Worm (Caenorhabditis elegans) whole organism, early embryonic: ENCODE results near the gene famk-1.

Source experiments
- B0310.2 ChIP-seq: sonication (generic microtip); optimal IDR thresholded peaks from 2 replicates; lab custom pipeline; 2016; ENCODE audit warnings: mild to moderate bottlenecking, missing genetic modification characterization, missing compliant biosample characterization
- F13C5.2 ChIP-seq: sonication (generic microtip); optimal IDR thresholded peaks from 2 replicates; lab custom pipeline; 2017; ENCODE audit warnings: mild to moderate bottlenecking, missing genetic modification characterization, inconsistent platforms, missing compliant biosample characterization
- aly-1 ChIP-seq: sonication (generic microtip); optimal IDR thresholded peaks from 2 replicates; lab custom pipeline; 2016; ENCODE audit warnings: missing genetic modification characterization, missing compliant biosample characterization
- ama-1 ChIP-seq: fragments of 150-350 bp; optimal IDR thresholded peaks from 2 replicates; lab custom pipeline; 2014
- ceh-13 ChIP-seq: fragments of 200-800 bp; sonication (Bioruptor generic); optimal IDR thresholded peaks from 2 replicates; lab custom pipeline; 2018; ENCODE audit warnings: mild to moderate bottlenecking, missing genetic modification characterization, missing compliant biosample characterization
- ceh-36 ChIP-seq: sonication (generic microtip); optimal IDR thresholded peaks from 2 replicates; lab custom pipeline; 2016; ENCODE audit warnings: missing genetic modification characterization, inconsistent platforms, missing compliant biosample characterization
- ets-7 ChIP-seq: sonication (generic microtip); optimal IDR thresholded peaks from 2 replicates; lab custom pipeline; 2016; ENCODE audit warnings: missing genotype, missing genetic modification characterization, missing compliant biosample characterization
- flt-1 ChIP-seq: fragments of 200-800 bp; sonication (Bioruptor generic); IDR thresholded peaks from 2 replicates; pipeline ENCODE4 v1.3.6; 2022; ENCODE audit warnings: missing genetic modification characterization, missing compliant biosample characterization
- hmbx-1 ChIP-seq: sonication (generic microtip); optimal IDR thresholded peaks from 2 replicates; lab custom pipeline; 2016; ENCODE audit warnings: mild to moderate bottlenecking, missing genetic modification characterization, missing compliant biosample characterization
- hmg-4 ChIP-seq: fragments of 200-800 bp; sonication (Bioruptor generic); optimal IDR thresholded peaks from 2 replicates; lab custom pipeline; 2018; ENCODE audit warnings: mild to moderate bottlenecking, missing genetic modification characterization, missing compliant biosample characterization
- hnd-1 ChIP-seq: sonication (generic microtip); optimal IDR thresholded peaks from 2 replicates; lab custom pipeline; 2016; ENCODE audit warnings: missing genetic modification characterization, missing compliant biosample characterization
- pes-1 ChIP-seq: fragments of 200-800 bp; sonication (Bioruptor generic); IDR thresholded peaks from 2 replicates; pipeline ENCODE4 v1.3.6; 2022; ENCODE audit warnings: missing genetic modification reagents, missing genetic modification characterization, missing compliant biosample characterization
- scrt-1 ChIP-seq: fragments of 200-800 bp; sonication (Bioruptor generic); IDR thresholded peaks from 2 replicates; pipeline ENCODE4 v1.3.6; 2022; ENCODE audit warnings: missing genetic modification characterization, missing compliant biosample characterization
- sea-1 ChIP-seq: fragments of 200-800 bp; sonication (Bioruptor generic); conservative IDR thresholded peaks from 2 replicates; pipeline ENCODE4 v1.3.6; 2022; ENCODE audit warnings: missing genetic modification characterization, missing compliant biosample characterization
- tbx-11 ChIP-seq: fragments of 200-800 bp; sonication (Bioruptor generic); IDR thresholded peaks from 2 replicates; pipeline ENCODE4 v1.3.6; 2022; ENCODE audit warnings: missing genetic modification characterization, missing compliant biosample characterization
- tbx-37 ChIP-seq: fragments of 200-800 bp; sonication (Bioruptor generic); conservative IDR thresholded peaks from 2 replicates; pipeline ENCODE4 v1.3.6; 2022; ENCODE audit warnings: missing genetic modification reagents, missing genetic modification characterization, missing compliant biosample characterization
- tra-4 ChIP-seq: sonication (generic microtip); optimal IDR thresholded peaks from 2 replicates; lab custom pipeline; 2017; ENCODE audit warnings: missing genetic modification characterization, missing compliant biosample characterization

famk-1 gene

DNA sequence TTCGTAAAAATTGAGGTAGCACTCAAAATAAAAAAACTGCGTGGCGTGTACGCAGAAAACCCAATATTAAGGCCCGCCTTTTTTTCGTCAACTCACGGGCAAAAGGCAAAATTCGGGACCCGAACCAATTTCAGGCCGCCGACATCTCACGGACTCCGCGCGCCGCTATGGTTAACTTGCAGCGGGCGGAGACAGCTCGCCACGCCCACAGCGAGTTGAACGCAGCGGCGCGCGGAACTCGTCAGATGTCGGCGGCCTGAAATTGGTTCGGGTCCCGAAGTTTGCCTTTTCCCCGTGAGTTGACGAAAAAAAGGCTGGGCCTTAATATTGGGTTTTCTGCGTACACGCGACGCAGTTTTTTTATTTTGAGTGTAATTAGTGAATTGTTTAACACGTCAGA, 8.0 kb upstream of the famk-1 start:
- TF ChIP-seq tbx-37 (GFP tag; lab: Robert Waterston, UW) = no peak
- 0 out of 2 replicates have a peak, but pooled peaks have one; percentile 32 for TF ChIP-seq pes-1 (GFP tag; lab: Robert Waterston, UW)

ce11 chrX:15215272-15215671, 2.2 kb upstream of the famk-1 start:
- TF ChIP-seq flt-1 (GFP tag; lab: Robert Waterston, UW) (no peak), ets-7 (tag; lab: Kevin White, UChicago) (no peak), ceh-13 (no peak), aly-1 (tag; lab: Kevin White, UChicago) (no peak), hnd-1 (tag; lab: Kevin White, UChicago) (no peak), hmg-4 (GFP tag; lab: Kevin White, UChicago) (no peak), sea-1 (GFP tag; lab: Robert Waterston, UW) (no peak)

DNA sequence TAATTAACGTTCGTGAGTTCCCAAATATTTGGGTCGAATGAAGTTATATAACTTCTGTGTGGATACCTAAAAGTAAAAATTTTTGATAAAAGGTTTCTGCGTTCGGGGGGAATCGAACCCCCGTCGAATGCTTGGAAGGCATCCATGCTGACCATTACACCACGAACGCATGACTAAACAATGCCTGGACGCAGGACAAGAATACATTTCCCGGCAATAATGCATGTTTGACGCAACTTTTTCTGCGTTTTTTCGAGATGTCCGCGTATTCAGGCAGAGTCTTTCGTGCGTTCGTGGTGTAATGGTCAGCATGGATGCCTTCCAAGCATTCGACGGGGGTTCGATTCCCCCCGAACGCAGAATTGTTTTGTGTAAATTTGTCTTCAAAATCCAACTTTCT, 12.3 kb downstream of the famk-1 start:
- TF ChIP-seq sea-1 (GFP tag; lab: Robert Waterston, UW) (peak; percentile 70; the same call in 1 of the 2 replicates), pes-1 (GFP tag; lab: Robert Waterston, UW) (peak; percentile 70), B0310.2 (tag; lab: Kevin White, UChicago) (no peak), tbx-37 (GFP tag; lab: Robert Waterston, UW) (0 out of 2 replicates have a peak, but pooled peaks have one; percentile 43), tra-4 (tag; lab: Kevin White, UChicago) (no peak), ceh-36 (tag; lab: Kevin White, UChicago) (no peak), hmbx-1 (tag; lab: Kevin White, UChicago) (no peak), flt-1 (GFP tag; lab: Robert Waterston, UW) (peak; percentile 36; the same call in 1 of the 2 replicates), F13C5.2 (no peak), tbx-11 (GFP tag; lab: Robert Waterston, UW) (0 out of 2 replicates have a peak, but pooled peaks have one; percentile 55), scrt-1 (GFP tag; lab: Robert Waterston, UW) (no peak; the same call in 1 of the 2 replicates)

- TF ChIP-seq aly-1 (tag; lab: Kevin White, UChicago) = no peak
- TF ChIP-seq tra-4 (tag; lab: Kevin White, UChicago) = no peak
- TF ChIP-seq tbx-37 (GFP tag; lab: Robert Waterston, UW) = no peak
- TF ChIP-seq ama-1 (lab: Kevin White, UChicago) = no peak
- no peak for TF ChIP-seq ceh-13
- TF ChIP-seq hnd-1 (tag; lab: Kevin White, UChicago) = no peak
- no peak for TF ChIP-seq tbx-11 (GFP tag; lab: Robert Waterston, UW)
- no peak for TF ChIP-seq hmbx-1 (tag; lab: Kevin White, UChicago)
- TF ChIP-seq flt-1 (GFP tag; lab: Robert Waterston, UW) = no peak
- no peak for TF ChIP-seq sea-1 (GFP tag; lab: Robert Waterston, UW)
- no peak for TF ChIP-seq F13C5.2
- TF ChIP-seq B0310.2 (tag; lab: Kevin White, UChicago) = no peak
- no peak for TF ChIP-seq pes-1 (GFP tag; lab: Robert Waterston, UW)
- no peak for TF ChIP-seq scrt-1 (GFP tag; lab: Robert Waterston, UW)
- TF ChIP-seq hmg-4 (GFP tag; lab: Kevin White, UChicago) = no peak
- TF ChIP-seq ceh-36 (tag; lab: Kevin White, UChicago) = no peak
Observed at ce11 chrX:15200146-15200545, 12.9 kb downstream of the famk-1 start.

DNA sequence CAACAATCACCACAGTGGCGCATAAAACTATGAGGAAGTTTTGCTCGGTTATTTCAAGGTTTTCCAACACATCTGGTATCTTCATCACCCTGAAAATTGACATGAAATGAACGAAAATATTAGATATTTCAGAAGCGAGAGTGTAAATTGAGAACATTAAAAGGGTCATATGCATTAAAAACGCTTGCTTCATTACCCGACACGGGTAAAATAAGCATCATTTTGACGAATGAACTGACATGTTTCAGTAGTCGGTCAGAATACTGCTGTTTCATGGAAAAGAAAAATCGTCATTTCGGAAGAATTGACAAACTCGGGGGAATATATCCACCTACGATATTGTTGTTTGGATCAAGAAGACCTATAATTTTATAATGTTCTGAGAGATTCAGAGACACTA, 14.0 kb downstream of the famk-1 start, which contains the start of gene snt-7:
TSS of gene snt-7 (minus strand) at position 101 of the 400 bp plus-strand sequence.
- no peak for TF ChIP-seq sea-1 (GFP tag; lab: Robert Waterston, UW)
- no peak for TF ChIP-seq flt-1 (GFP tag; lab: Robert Waterston, UW)
- TF ChIP-seq ceh-13 = no peak
- no peak for TF ChIP-seq ama-1 (lab: Kevin White, UChicago)
- no peak for TF ChIP-seq hmbx-1 (tag; lab: Kevin White, UChicago)
- no peak for TF ChIP-seq F13C5.2
- TF ChIP-seq tra-4 (tag; lab: Kevin White, UChicago) = no peak
- no peak for TF ChIP-seq tbx-37 (GFP tag; lab: Robert Waterston, UW)

DNA sequence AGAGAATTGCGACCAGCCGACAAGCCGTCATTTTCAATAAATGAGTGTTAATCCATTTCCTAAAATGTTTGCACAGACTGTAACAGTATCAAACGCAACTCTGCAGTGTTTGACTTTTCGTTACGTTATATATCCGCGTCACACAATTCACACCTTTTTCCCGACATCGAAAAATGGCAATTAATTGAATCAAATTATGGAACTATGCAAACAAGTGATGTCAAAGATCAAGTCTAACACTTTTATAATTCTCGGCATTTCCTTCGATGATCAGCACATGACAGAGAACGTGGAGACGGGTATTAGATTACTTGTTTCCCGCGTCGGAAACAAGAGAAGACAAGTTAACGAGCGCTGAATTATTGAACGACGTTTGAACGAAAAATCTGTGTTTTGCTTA, 18.8 kb downstream of the famk-1 start, which contains the start of gene phat-6:
TSS of gene phat-6 (minus strand) at position 101 of the 400 bp plus-strand sequence.
- TF ChIP-seq scrt-1 (GFP tag; lab: Robert Waterston, UW) = no peak
- TF ChIP-seq ceh-13 = no peak
- TF ChIP-seq hnd-1 (tag; lab: Kevin White, UChicago) = no peak
- TF ChIP-seq hmbx-1 (tag; lab: Kevin White, UChicago) = no peak
- no peak for TF ChIP-seq ets-7 (tag; lab: Kevin White, UChicago)
- TF ChIP-seq tra-4 (tag; lab: Kevin White, UChicago) = no peak
- no peak for TF ChIP-seq ceh-36 (tag; lab: Kevin White, UChicago)
- no peak for TF ChIP-seq tbx-11 (GFP tag; lab: Robert Waterston, UW)
- no peak for TF ChIP-seq aly-1 (tag; lab: Kevin White, UChicago)
- TF ChIP-seq F13C5.2 = no peak
- no peak for TF ChIP-seq hmg-4 (GFP tag; lab: Kevin White, UChicago)
- no peak for TF ChIP-seq sea-1 (GFP tag; lab: Robert Waterston, UW)
- TF ChIP-seq flt-1 (GFP tag; lab: Robert Waterston, UW) = no peak
- no peak for TF ChIP-seq pes-1 (GFP tag; lab: Robert Waterston, UW)
- no peak for TF ChIP-seq ama-1 (lab: Kevin White, UChicago)
- TF ChIP-seq B0310.2 (tag; lab: Kevin White, UChicago) = no peak
- TF ChIP-seq tbx-37 (GFP tag; lab: Robert Waterston, UW) = no peak

ce11 chrX:15191370-15191769, 21.7 kb downstream of the famk-1 start:
- TF ChIP-seq tbx-37 (GFP tag; lab: Robert Waterston, UW) (no peak), scrt-1 (GFP tag; lab: Robert Waterston, UW) (no peak), flt-1 (GFP tag; lab: Robert Waterston, UW) (no peak), ets-7 (tag; lab: Kevin White, UChicago) (no peak), tra-4 (tag; lab: Kevin White, UChicago) (no peak), ama-1 (lab: Kevin White, UChicago) (no peak), B0310.2 (tag; lab: Kevin White, UChicago) (no peak), F13C5.2 (no peak), tbx-11 (GFP tag; lab: Robert Waterston, UW) (no peak), pes-1 (GFP tag; lab: Robert Waterston, UW) (no peak), ceh-36 (tag; lab: Kevin White, UChicago) (no peak), sea-1 (GFP tag; lab: Robert Waterston, UW) (no peak), aly-1 (tag; lab: Kevin White, UChicago) (no peak), hmbx-1 (tag; lab: Kevin White, UChicago) (no peak), hmg-4 (GFP tag; lab: Kevin White, UChicago) (no peak), hnd-1 (tag; lab: Kevin White, UChicago) (no peak), ceh-13 (no peak)
